Worm (Caenorhabditis elegans) whole organism, L3 larva: Measurements from ENCODE around the gene hlh-15.

Source experiments
- elt-2 ChIP-seq: sonication (generic microtip); optimal IDR thresholded peaks from 2 replicates; lab custom pipeline; 2016; ENCODE audit warnings: missing genetic modification reagents, mild to moderate bottlenecking, missing genetic modification characterization, missing compliant biosample characterization
- nhr-237 ChIP-seq: fragments of 150-350 bp; optimal IDR thresholded peaks from 2 replicates; lab custom pipeline; 2014; ENCODE audit warnings: missing biosample characterization, missing genetic modification characterization

DNA sequence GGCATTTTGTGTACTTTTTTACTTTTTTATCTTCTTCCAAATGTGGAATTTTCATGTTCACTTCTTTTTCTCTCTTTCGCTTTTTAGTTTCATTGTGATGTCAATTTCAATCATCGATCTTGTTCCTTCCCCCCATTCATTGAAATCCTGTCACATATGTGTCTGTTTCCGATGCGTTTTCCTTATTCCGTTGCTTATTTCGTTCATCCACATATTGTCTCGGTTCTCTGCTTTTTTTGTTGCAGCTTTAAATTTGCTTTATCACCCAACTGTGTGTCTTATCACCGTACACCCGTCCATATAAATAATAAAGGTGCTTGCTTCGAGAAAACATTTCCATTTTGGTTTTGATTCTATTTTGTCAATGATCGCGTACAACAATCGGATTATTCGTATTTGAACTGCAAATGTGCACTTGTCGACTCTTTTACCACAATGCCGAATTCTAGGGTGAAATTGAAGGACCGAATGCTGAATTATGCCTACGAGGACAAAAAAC, 3.9 kb downstream of the hlh-15 start, which contains the start of the genes C43H6.12 and trpp-12:
- no peak for TF ChIP-seq nhr-237
- TF ChIP-seq elt-2 (tag; lab: Kevin White, UChicago): peak; percentile 9
